Fruit fly (Drosophila melanogaster): ENCODE measurements around the gene CG34179.

DNA sequence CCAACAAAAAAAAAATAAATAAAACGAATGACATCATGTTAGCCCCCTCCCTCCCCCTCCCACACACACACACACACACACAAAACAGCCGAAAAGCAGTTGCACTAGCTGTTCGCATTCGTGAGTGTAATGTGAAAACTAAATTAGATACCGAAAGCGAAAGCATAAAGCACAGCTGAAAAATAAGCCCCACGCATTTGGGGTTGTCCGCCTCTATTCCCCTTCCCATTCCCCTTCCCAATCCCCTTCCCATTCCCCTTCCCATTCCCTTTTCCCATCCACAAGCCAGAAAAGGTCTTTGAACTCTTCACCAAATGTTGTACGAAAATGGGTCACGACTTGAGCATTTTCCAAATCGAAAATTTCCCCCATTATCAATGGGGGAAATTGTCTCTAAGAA is 26.8 kb upstream of the CG34179 start:
- TF ChIP-seq EcR (GFP tag; optimal IDR thresholded peaks at IDR 0.05) (no peak), psq (optimal IDR thresholded peaks at IDR 0.05) (no peak), CG8478 (optimal IDR thresholded peaks at IDR 0.05) (no peak)
